Worm (Caenorhabditis elegans): ENCODE results near the gene ZC239.13.

DNA sequence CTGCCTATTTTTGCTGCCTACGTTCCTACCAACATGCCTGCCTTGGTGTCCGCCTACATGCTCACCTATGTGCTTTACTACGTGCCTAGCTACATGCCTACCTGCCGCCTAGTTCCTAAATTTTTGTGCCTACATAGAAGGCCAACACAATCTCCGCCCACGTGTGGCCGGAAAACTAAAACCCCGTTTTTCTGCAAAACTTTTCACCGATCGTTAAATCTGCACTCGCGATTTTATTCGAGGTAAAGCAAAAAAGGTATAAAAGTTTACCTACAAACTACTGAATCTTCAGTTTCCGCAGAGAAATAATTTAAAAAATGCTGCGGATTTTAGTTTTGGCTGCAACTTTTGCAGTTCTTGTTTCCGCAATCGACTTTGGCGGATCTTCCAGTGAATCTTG lies 26.8 kb upstream of the ZC239.13 start, which contains the start of gene clec-124:
- TF ChIP-seq snpc-4 (GFP tag; optimal IDR thresholded peaks at IDR 0.05) (no peak), snpc-4 (tag; optimal IDR thresholded peaks at IDR 0.05) (no peak), nfya-1 (tag; optimal IDR thresholded peaks at IDR 0.05; ENCODE audit: borderline replicate concordance, insufficient read depth) (no peak), efl-1 (GFP tag; optimal IDR thresholded peaks at IDR 0.05) (no peak), dpff-1 (tag; optimal IDR thresholded peaks at IDR 0.05) (no peak), him-1 (tag; optimal IDR thresholded peaks at IDR 0.05) (no peak)

All from whole organism, young adult.